Worm (Caenorhabditis elegans): ENCODE data around the gene C18A11.4.

Gene C18A11.4

ce11 chrX:8067268-8067667 lies 21.9 kb downstream of the C18A11.4 start, which contains the start of gene C18A11.2 (continued):
- TF ChIP-seq D2030.7 (GFP tag; IDR thresholded peaks at IDR 0.05) (no peak), B0336.3 (GFP tag; IDR thresholded peaks at IDR 0.05) (no peak), unc-62 (GFP tag; optimal IDR thresholded peaks at IDR 0.05) (no peak)

ce11 chrX:8069293-8069692 lies 24.0 kb downstream of the C18A11.4 start, which contains the start of gene C18A11.1:
TSS of gene C18A11.1 (plus strand) at chrX:8069328.
- TF ChIP-seq cebp-1 (GFP tag; IDR thresholded peaks at IDR 0.05) (peak; percentile 97), cebp-1 (tag; optimal IDR thresholded peaks at IDR 0.05) (peak; percentile 98), somi-1 (GFP tag; optimal IDR thresholded peaks at IDR 0.05) (no peak), ztf-22 (GFP tag; optimal IDR thresholded peaks at IDR 0.05) (peak; percentile 37), attf-5 (GFP tag; optimal IDR thresholded peaks at IDR 0.05) (peak; percentile 36), zim-3 (tag; optimal IDR thresholded peaks at IDR 0.05) (no peak), nhr-120 (GFP tag; IDR thresholded peaks at IDR 0.05) (no peak), nhr-80 (tag; optimal IDR thresholded peaks at IDR 0.05) (peak; percentile 82), athp-1 (tag; optimal IDR thresholded peaks at IDR 0.05) (no peak), pha-4 (tag; optimal IDR thresholded peaks at IDR 0.05) (peak; percentile 90), ztf-6 (GFP tag; IDR thresholded peaks at IDR 0.05) (no peak), ets-4 (GFP tag; optimal IDR thresholded peaks at IDR 0.05) (no peak), mes-4 (tag; optimal IDR thresholded peaks at IDR 0.05) (no peak)

DNA sequence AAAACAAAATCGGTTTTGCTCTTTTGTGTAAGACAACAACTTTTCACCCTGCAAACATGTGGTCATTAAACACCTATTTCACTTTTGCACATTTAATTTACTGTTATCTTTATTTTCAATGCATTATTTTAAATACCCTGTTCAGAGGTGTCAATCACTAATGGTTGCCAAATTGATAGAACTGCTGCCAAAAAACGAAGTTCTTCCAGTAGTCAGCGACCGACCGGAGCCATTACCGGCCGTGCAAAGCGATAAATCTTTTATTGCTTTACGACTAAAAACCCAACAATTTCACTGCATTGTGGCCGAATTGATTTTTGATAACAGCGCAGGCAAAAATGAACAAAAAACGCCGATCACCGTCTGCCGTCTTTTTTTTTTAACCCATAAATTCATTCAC lies 29.2 kb downstream of the C18A11.4 start:
- TF ChIP-seq efl-1 (GFP tag; optimal IDR thresholded peaks at IDR 0.05), result no peak
- no peak for TF ChIP-seq dpl-1 (GFP tag; optimal IDR thresholded peaks at IDR 0.05)
- TF ChIP-seq B0261.1 (tag; optimal IDR thresholded peaks at IDR 0.05), result no peak
- TF ChIP-seq F52B5.7 (tag; optimal IDR thresholded peaks at IDR 0.05), result no peak
- no peak for TF ChIP-seq Y53F4B.3 (GFP tag; IDR thresholded peaks at IDR 0.05)
- peak; percentile 80 for TF ChIP-seq nhr-80 (tag; optimal IDR thresholded peaks at IDR 0.05)
- no peak for TF ChIP-seq mel-28 (tag; optimal IDR thresholded peaks at IDR 0.05; ENCODE audit: borderline replicate concordance)
- no peak for TF ChIP-seq F33H1.4 (GFP tag; IDR thresholded peaks at IDR 0.05)

- TF ChIP-seq F37B4.10 (GFP tag; IDR thresholded peaks at IDR 0.05) (no peak), nfyb-1 (GFP tag; IDR thresholded peaks at IDR 0.05) (no peak), unc-130 (GFP tag; optimal IDR thresholded peaks at IDR 0.05) (no peak), tbp1 (GFP tag; optimal IDR thresholded peaks at IDR 0.05) (no peak), dpl-1 (GFP tag; optimal IDR thresholded peaks at IDR 0.05) (no peak), ztf-28 (GFP tag; IDR thresholded peaks at IDR 0.05) (no peak), bed-2 (GFP tag; IDR thresholded peaks at IDR 0.05) (no peak), Y79H2A.3 (GFP tag; conservative IDR thresholded peaks at IDR 0.05) (no peak), tlf-1 (GFP tag; optimal IDR thresholded peaks at IDR 0.05) (no peak), hrde-1 (tag; optimal IDR thresholded peaks at IDR 0.05; ENCODE audit: borderline replicate concordance) (no peak), lin-40 (tag; optimal IDR thresholded peaks at IDR 0.05) (no peak), madf-8 (GFP tag; conservative IDR thresholded peaks at IDR 0.05) (no peak), F33H1.4 (GFP tag; IDR thresholded peaks at IDR 0.05) (no peak), fkh-3 (tag; optimal IDR thresholded peaks at IDR 0.05) (no peak), efl-1 (GFP tag; optimal IDR thresholded peaks at IDR 0.05) (no peak), F39B2.1 (GFP tag; IDR thresholded peaks at IDR 0.05) (no peak)
Measured at ce11 chrX:8077748-8078147, 32.4 kb downstream of the C18A11.4 start, which contains the start of gene C46F2.1. TSS of gene C46F2.1 (plus strand) at chrX:8078048.
